Worm (Caenorhabditis elegans) whole organism, L1 larva: ENCODE measurements around the gene cbp-2.

Source experiments
- aha-1 ChIP-seq: fragments of 150-350 bp; optimal IDR thresholded peaks from 2 replicates; lab custom pipeline; 2014; ENCODE audit warnings: missing biosample characterization, missing genetic modification characterization
- alr-1 ChIP-seq: fragments of 200-800 bp; sonication (Bioruptor generic); optimal IDR thresholded peaks from 2 replicates; lab custom pipeline; 2018; ENCODE audit warnings: borderline replicate concordance, mild to moderate bottlenecking, missing genetic modification characterization, missing compliant biosample characterization
- ama-1 ChIP-seq: fragments of 150-350 bp; optimal IDR thresholded peaks from 2 replicates; lab custom pipeline; 2014
- ces-1 ChIP-seq: fragments of 150-350 bp; optimal IDR thresholded peaks from 2 replicates; lab custom pipeline; 2014; ENCODE audit warnings: missing biosample characterization, missing genetic modification reagents, missing genetic modification characterization
- dsc-1 ChIP-seq: sonication (generic microtip); optimal IDR thresholded peaks from 2 replicates; lab custom pipeline; 2016; ENCODE audit warnings: mild to moderate bottlenecking, missing genetic modification characterization, missing compliant biosample characterization
- fkh-4 ChIP-seq: sonication (generic microtip); optimal IDR thresholded peaks from 2 replicates; lab custom pipeline; 2016; ENCODE audit warnings: missing compliant biosample characterization, missing genetic modification characterization, borderline replicate concordance
- jun-1 ChIP-seq: fragments of 150-350 bp; optimal IDR thresholded peaks from 2 replicates; lab custom pipeline; 2014; ENCODE audit warnings: missing biosample characterization, missing genetic modification reagents, missing genetic modification characterization
- lin-39 ChIP-seq: fragments of 150-350 bp; optimal IDR thresholded peaks from 2 replicates; lab custom pipeline; 2014; ENCODE audit warnings: missing biosample characterization, missing genetic modification reagents, missing genetic modification characterization
- mep-1 ChIP-seq: fragments of 150-350 bp; optimal IDR thresholded peaks from 2 replicates; lab custom pipeline; 2014; ENCODE audit warnings: missing biosample characterization, missing genetic modification characterization
- nhr-237 ChIP-seq: fragments of 150-350 bp; optimal IDR thresholded peaks from 2 replicates; lab custom pipeline; 2014; ENCODE audit warnings: missing biosample characterization, missing genetic modification characterization
- pqm-1 ChIP-seq: sonication (generic microtip); optimal IDR thresholded peaks from 3 replicates; lab custom pipeline; 2017; ENCODE audit warnings: missing biosample characterization, missing genetic modification characterization
- snpc-4 ChIP-seq: fragments of 150-350 bp; optimal IDR thresholded peaks from 2 replicates; lab custom pipeline; 2014; ENCODE audit warnings: missing biosample characterization, missing genetic modification characterization
- unc-30 ChIP-seq: sonication (generic microtip); optimal IDR thresholded peaks from 2 replicates; lab custom pipeline; 2017; ENCODE audit warnings: missing biosample characterization, missing genetic modification characterization
- unc-62 ChIP-seq: fragments of 150-350 bp; optimal IDR thresholded peaks from 2 replicates; lab custom pipeline; 2014; ENCODE audit warnings: missing biosample characterization, missing genetic modification reagents, missing genetic modification characterization

DNA sequence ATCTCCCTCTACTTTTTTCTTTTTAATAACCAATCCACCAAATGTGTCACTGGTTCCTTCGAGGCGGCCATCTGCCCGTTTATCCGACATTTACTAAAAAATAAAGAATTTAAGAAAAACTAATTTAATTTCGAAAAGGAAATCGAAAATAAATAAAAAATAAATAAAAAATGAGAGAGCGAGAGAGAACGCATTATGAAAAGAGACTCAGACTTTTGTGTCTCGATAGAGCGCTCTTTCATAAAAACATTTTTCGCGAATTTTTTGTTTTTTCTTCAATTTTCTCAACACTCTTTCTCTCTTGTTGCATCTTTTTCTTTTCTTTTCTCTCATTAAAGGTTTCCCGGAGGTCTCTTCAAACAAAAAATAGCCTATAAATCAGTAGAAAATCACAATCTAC, 33.1 kb downstream of the cbp-2 start, which contains the start of gene mog-1:
- no peak for TF ChIP-seq lin-39
- no peak for TF ChIP-seq ama-1
- no peak for TF ChIP-seq snpc-4 (tag; lab: Kevin White, UChicago)
- TF ChIP-seq pqm-1 = no peak
- TF ChIP-seq unc-62 (GFP tag; lab: Kevin White, UChicago) = no peak
- no peak for TF ChIP-seq dsc-1
- TF ChIP-seq unc-30 (tag; lab: Kevin White, UChicago) = no peak
- no peak for TF ChIP-seq mep-1 (tag; lab: Kevin White, UChicago)
- TF ChIP-seq alr-1 (tag; lab: Kevin White, UChicago) = no peak
- no peak for TF ChIP-seq nhr-237 (tag; lab: Kevin White, UChicago)
- no peak for TF ChIP-seq aha-1 (tag; lab: Kevin White, UChicago)
- TF ChIP-seq ces-1 (GFP tag; lab: Kevin White, UChicago) = no peak
- TF ChIP-seq fkh-4 = no peak
- TF ChIP-seq jun-1 (tag; lab: Kevin White, UChicago) = no peak
